Fruit fly (Drosophila melanogaster) whole organism, embryonic: ENCODE measurements around the gene CG7634.

Source experiments
- Adf1 ChIP-seq: fragments of 200-800 bp; sonication (Bioruptor generic); IDR thresholded peaks from 2 replicates; pipeline ENCODE4 v1.3.6; 2022; ENCODE audit warnings: missing biosample characterization, missing genetic modification characterization
- Awh ChIP-seq: fragments of 200-800 bp; sonication (Bioruptor generic); IDR thresholded peaks from 2 replicates; pipeline ENCODE4, ENCODE4 v1.3.6; 2022; ENCODE audit warnings: missing biosample characterization, missing genetic modification characterization
- CG11696 ChIP-seq: fragments of 200-800 bp; sonication (Bioruptor generic); IDR thresholded peaks from 2 replicates; pipeline ENCODE4 v1.3.6; 2022; ENCODE audit warnings: missing biosample characterization, missing genetic modification characterization
- CG12236 ChIP-seq: fragments of 200-800 bp; sonication (Bioruptor generic); optimal IDR thresholded peaks from 2 replicates; lab custom pipeline; 2016; ENCODE audit warnings: missing biosample characterization, missing genetic modification characterization
- CG12659 ChIP-seq: fragments of 200-800 bp; sonication (Bioruptor generic); optimal IDR thresholded peaks from 3 replicates; lab custom pipeline; 2017; ENCODE audit warnings: mild to moderate bottlenecking, missing biosample characterization, missing genetic modification reagents, missing genetic modification characterization
- CG14050 ChIP-seq: fragments of 200-800 bp; sonication (Bioruptor generic); IDR thresholded peaks from 3 replicates; pipeline ENCODE4 v1.3.6; 2022; ENCODE audit warnings: missing biosample characterization, missing genetic modification characterization
- CG18262 ChIP-seq: fragments of 200-800 bp; optimal IDR thresholded peaks from 3 replicates; lab custom pipeline; 2019; ENCODE audit warnings: missing biosample characterization, mild to moderate bottlenecking, missing genetic modification characterization, moderate library complexity
- CG2116 ChIP-seq: fragments of 200-800 bp; sonication (Bioruptor generic); optimal IDR thresholded peaks from 3 replicates; lab custom pipeline; 2018; ENCODE audit warnings: missing biosample characterization, mild to moderate bottlenecking, missing genetic modification characterization
- CG3163 ChIP-seq: fragments of 200-800 bp; sonication (Bioruptor generic); optimal IDR thresholded peaks from 3 replicates; lab custom pipeline; 2016; ENCODE audit warnings: missing biosample characterization, missing genetic modification characterization
- CG33557 ChIP-seq: fragments of 200-800 bp; sonication (Bioruptor generic); optimal IDR thresholded peaks from 2 replicates; lab custom pipeline; 2019; ENCODE audit warnings: missing biosample characterization, mild to moderate bottlenecking, missing genetic modification characterization, moderate library complexity
- CG4282 ChIP-seq: fragments of 200-800 bp; sonication (Bioruptor generic); optimal IDR thresholded peaks from 2 replicates; lab custom pipeline; 2016; ENCODE audit warnings: missing biosample characterization, missing genetic modification characterization
- CG4617 ChIP-seq: fragments of 200-800 bp; sonication (Bioruptor generic); optimal IDR thresholded peaks from 3 replicates; lab custom pipeline; 2016; ENCODE audit warnings: missing biosample characterization, missing genetic modification characterization, borderline replicate concordance
- CG6854 ChIP-seq: fragments of 200-800 bp; sonication (Bioruptor generic); optimal IDR thresholded peaks from 3 replicates; lab custom pipeline; 2017; ENCODE audit warnings: missing biosample characterization, mild to moderate bottlenecking, missing genetic modification characterization
- CG9609 ChIP-seq: fragments of 200-800 bp; sonication (Bioruptor generic); optimal IDR thresholded peaks from 3 replicates; lab custom pipeline; 2016; ENCODE audit warnings: missing biosample characterization, missing genetic modification characterization
- CHES-1-like ChIP-seq: fragments of 200-800 bp; sonication (Bioruptor generic); optimal IDR thresholded peaks from 2 replicates; lab custom pipeline; 2016; ENCODE audit warnings: missing biosample characterization, missing genetic modification characterization
- Camta ChIP-seq: fragments of 200-800 bp; sonication (Bioruptor generic); optimal IDR thresholded peaks from 2 replicates; lab custom pipeline; 2016; ENCODE audit warnings: missing biosample characterization, missing genetic modification characterization
- Dbx ChIP-seq: fragments of 200-800 bp; sonication (Bioruptor generic); IDR thresholded peaks from 3 replicates; pipeline ENCODE4 v1.3.6; 2022; ENCODE audit warnings: missing biosample characterization, missing genetic modification characterization
- E2f2 ChIP-seq: fragments of 200-800 bp; sonication (Bioruptor generic); IDR thresholded peaks from 2 replicates; pipeline ENCODE4 v1.3.6; 2022; ENCODE audit warnings: missing biosample characterization, missing genetic modification characterization
- ERR ChIP-seq: fragments of 200-800 bp; sonication (Bioruptor generic); optimal IDR thresholded peaks from 2 replicates; lab custom pipeline; 2016; ENCODE audit warnings: missing biosample characterization, missing genetic modification characterization
- Ets65A ChIP-seq: fragments of 200-800 bp; sonication (Bioruptor generic); peaks from one replicate; lab custom pipeline; 2016; ENCODE audit warnings: missing biosample characterization, missing genetic modification characterization
- Mad ChIP-seq: fragments of 200-800 bp; sonication (Bioruptor generic); optimal IDR thresholded peaks from 2 replicates; lab custom pipeline; 2016; ENCODE audit warnings: missing biosample characterization, missing genetic modification characterization
- Med ChIP-seq: fragments of 200-800 bp; sonication (Bioruptor generic); peaks from one replicate; lab custom pipeline; 2016; ENCODE audit warnings: missing biosample characterization, missing genetic modification characterization, mild to moderate bottlenecking, inconsistent platforms, moderate library complexity
- Opbp ChIP-seq: fragments of 200-800 bp; sonication (Bioruptor generic); IDR thresholded peaks from 3 replicates; pipeline ENCODE4 v1.3.6; 2022; ENCODE audit warnings: missing biosample characterization, missing genetic modification characterization; ENCODE audit not compliant: partially characterized antibody
- Optix ChIP-seq: fragments of 200-800 bp; sonication (Bioruptor generic); IDR thresholded peaks from 3 replicates; pipeline ENCODE4 v1.3.6; 2022; ENCODE audit warnings: missing biosample characterization, missing genetic modification characterization
- Ptx1 ChIP-seq: fragments of 200-800 bp; sonication (Bioruptor generic); IDR thresholded peaks from 2 replicates; pipeline ENCODE4 v1.3.6; 2022; ENCODE audit warnings: missing biosample characterization, missing genetic modification characterization
- Sry-δ ChIP-seq: fragments of 200-800 bp; sonication (Bioruptor generic); optimal IDR thresholded peaks from 2 replicates; lab custom pipeline; 2016; ENCODE audit warnings: missing biosample characterization, missing genetic modification characterization
- ac ChIP-seq: fragments of 200-800 bp; sonication (Bioruptor generic); optimal IDR thresholded peaks from 3 replicates; lab custom pipeline; 2017; ENCODE audit warnings: missing biosample characterization, mild to moderate bottlenecking, missing genetic modification characterization
- caup ChIP-seq: fragments of 200-800 bp; sonication (Bioruptor generic); optimal IDR thresholded peaks from 3 replicates; lab custom pipeline; 2017; ENCODE audit warnings: missing biosample characterization, mild to moderate bottlenecking, missing genetic modification characterization, moderate library complexity; ENCODE audit not compliant: severe bottlenecking
- da ChIP-seq: fragments of 200-800 bp; sonication (Bioruptor generic); optimal IDR thresholded peaks from 2 replicates; lab custom pipeline; 2016; ENCODE audit warnings: missing biosample characterization, missing genetic modification characterization
- en ChIP-seq: fragments of 200-800 bp; sonication (Bioruptor generic); optimal IDR thresholded peaks from 2 replicates; lab custom pipeline; 2016; ENCODE audit warnings: missing biosample characterization, missing genetic modification characterization
- h ChIP-seq: fragments of >200 bp; optimal IDR thresholded peaks from 2 replicates; lab custom pipeline; 2017
- hb ChIP-seq: fragments of 200-800 bp; sonication (Bioruptor generic); IDR thresholded peaks from 3 replicates; pipeline ENCODE4 v1.3.6; 2022; ENCODE audit warnings: missing biosample characterization, missing genetic modification characterization; ENCODE audit not compliant: partially characterized antibody
- her ChIP-seq: fragments of 200-800 bp; sonication (Bioruptor generic); optimal IDR thresholded peaks from 2 replicates; lab custom pipeline; 2016; ENCODE audit warnings: missing biosample characterization, missing genetic modification characterization
- ind ChIP-seq: fragments of 200-800 bp; sonication (Bioruptor generic); optimal IDR thresholded peaks from 3 replicates; lab custom pipeline; 2016; ENCODE audit warnings: missing biosample characterization, missing genetic modification characterization
- jing ChIP-seq: fragments of 200-800 bp; sonication (Bioruptor generic); optimal IDR thresholded peaks from 2 replicates; lab custom pipeline; 2018; ENCODE audit warnings: missing biosample characterization, mild to moderate bottlenecking, missing genetic modification characterization
- kay ChIP-seq: fragments of 200-800 bp; sonication (Bioruptor generic); optimal IDR thresholded peaks from 2 replicates; lab custom pipeline; 2016; ENCODE audit warnings: missing biosample characterization, missing genetic modification characterization
- knrl ChIP-seq: fragments of 200-800 bp; sonication (Bioruptor generic); IDR thresholded peaks from 3 replicates; pipeline ENCODE4 v1.3.6; 2022; ENCODE audit warnings: missing biosample characterization, missing genetic modification characterization; ENCODE audit not compliant: partially characterized antibody
- lbe ChIP-seq: fragments of 200-800 bp; sonication (Bioruptor generic); optimal IDR thresholded peaks from 2 replicates; lab custom pipeline; 2016; ENCODE audit warnings: missing biosample characterization, mild to moderate bottlenecking, missing genetic modification characterization
- nerfin-2 ChIP-seq: fragments of 200-800 bp; sonication (Bioruptor generic); IDR thresholded peaks from 2 replicates; pipeline ENCODE4 v1.3.6; 2022; ENCODE audit warnings: missing biosample characterization, missing genetic modification characterization; ENCODE audit not compliant: partially characterized antibody
- pb ChIP-seq: fragments of 200-800 bp; sonication (Bioruptor generic); optimal IDR thresholded peaks from 3 replicates; lab custom pipeline; 2016; ENCODE audit warnings: missing biosample characterization, missing genetic modification characterization
- pho ChIP-seq: fragments of 200-800 bp; sonication (Bioruptor generic); optimal IDR thresholded peaks from 2 replicates; lab custom pipeline; 2016; ENCODE audit warnings: missing biosample characterization, missing genetic modification characterization
- phol ChIP-seq: fragments of 200-800 bp; sonication (Bioruptor generic); optimal IDR thresholded peaks from 3 replicates; lab custom pipeline; 2018; ENCODE audit warnings: missing biosample characterization, mild to moderate bottlenecking, missing genetic modification characterization, moderate library complexity
- repo ChIP-seq: fragments of 200-800 bp; sonication (Bioruptor generic); optimal IDR thresholded peaks from 2 replicates; lab custom pipeline; 2016; ENCODE audit warnings: missing biosample characterization, missing genetic modification characterization
- sens ChIP-seq: fragments of 200-800 bp; sonication (Bioruptor generic); peaks from one replicate; lab custom pipeline; 2016; ENCODE audit warnings: missing biosample characterization, missing genetic modification characterization
- sob ChIP-seq: fragments of 200-800 bp; sonication (Bioruptor generic); IDR thresholded peaks from 2 replicates; pipeline ENCODE4 v1.3.6; 2022; ENCODE audit warnings: missing biosample characterization, missing genetic modification characterization
- ssp ChIP-seq: fragments of 200-800 bp; sonication (Bioruptor generic); IDR thresholded peaks from 2 replicates; pipeline ENCODE4 v1.3.6; 2022; ENCODE audit warnings: missing biosample characterization, missing genetic modification characterization
- tgo ChIP-seq: fragments of 200-800 bp; sonication (Bioruptor generic); IDR thresholded peaks from 3 replicates; pipeline ENCODE4 v1.3.6; 2022; ENCODE audit warnings: missing biosample characterization, missing genetic modification characterization
- wek ChIP-seq: fragments of 200-800 bp; sonication (Bioruptor generic); optimal IDR thresholded peaks from 3 replicates; lab custom pipeline; 2018; ENCODE audit warnings: missing biosample characterization, mild to moderate bottlenecking, missing genetic modification characterization, moderate library complexity

CG7634 gene

dm6 chr3L:21568848-21569372 is 3.7 kb downstream of the CG7634 start, which contains the start of the genes CRIF and SMC5 (continued):
- TF ChIP-seq sob (GFP tag; lab: Robert Waterston, UW) (0 out of 2 replicates have a peak, but pooled peaks have one; percentile 47), repo (peak; percentile 11), Dbx (GFP tag; lab: Robert Waterston, UW) (0 out of 3 replicates have a peak, but pooled peaks have one; percentile 45), CG12236 (GFP tag; lab: Kevin White, UChicago) (peak; percentile 29), Awh (GFP tag; lab: Robert Waterston, UW) (no peak; the same call in 1 of the 2 replicates), CHES-1-like (peak; percentile 65), CG3163 (GFP tag; lab: Kevin White, UChicago) (peak; percentile 34), sens (GFP tag; lab: Kevin White, UChicago) (peak; percentile 97), da (GFP tag; lab: Kevin White, UChicago) (peak; percentile 39), kay (peak; percentile 53), nerfin-2 (GFP tag; lab: Robert Waterston, UW) (no peak), CG18262 (tag; lab: Kevin White, UChicago) (peak; percentile 70), caup (GFP tag; lab: Kevin White, UChicago) (peak; percentile 22), Camta (GFP tag; lab: Kevin White, UChicago) (peak; percentile 54), CG4617 (GFP tag; lab: Kevin White, UChicago) (peak; percentile 68)

dm6 chr3L:21573831-21574230 is 8.6 kb downstream of the CG7634 start, which contains the start of gene EMC10:
Gene EMC10, plus strand, starts transcription at chr3L:21574131.
- no peak for TF ChIP-seq CG14050 (GFP tag; lab: Robert Waterston, UW)
- TF ChIP-seq, all 482 proteins: peak for 0

- TF ChIP-seq CG33557 (no peak), CG11696 (GFP tag; lab: Robert Waterston, UW) (no peak), sob (GFP tag; lab: Robert Waterston, UW) (no peak; the same call in 1 of the 2 replicates), Ptx1 (no peak), Med (GFP tag; lab: Kevin White, UChicago) (no peak), pho (GFP tag; lab: Kevin White, UChicago) (no peak), Sry-δ (GFP tag; lab: Kevin White, UChicago) (peak; percentile 27), her (GFP tag; lab: Kevin White, UChicago) (no peak), CG12659 (GFP tag; lab: Kevin White, UChicago) (peak; percentile 4), tgo (GFP tag; lab: Robert Waterston, UW) (no peak), en (GFP tag; lab: Kevin White, UChicago) (no peak), CG6854 (GFP tag; lab: Kevin White, UChicago) (no peak), Mad (GFP tag; lab: Kevin White, UChicago) (no peak), Ets65A (GFP tag; lab: Kevin White, UChicago) (no peak), hb (GFP tag; lab: Robert Waterston, UW) (no peak), jing (no peak), Adf1 (GFP tag; lab: Robert Waterston, UW) (no peak), ind (GFP tag; lab: Kevin White, UChicago) (no peak), lbe (GFP tag; lab: Kevin White, UChicago) (no peak), CG2116 (GFP tag; lab: Kevin White, UChicago) (peak; percentile 2), CG9609 (no peak), Opbp (GFP tag; lab: Robert Waterston, UW) (peak; percentile 28; the same call in 1 of the 3 replicates), h (lab: Kevin White, UChicago) (no peak), ac (GFP tag; lab: Kevin White, UChicago) (no peak), pb (no peak), CHES-1-like (no peak), ERR (GFP tag; lab: Kevin White, UChicago) (no peak), phol (tag; lab: Kevin White, UChicago) (peak; percentile 2), knrl (GFP tag; lab: Robert Waterston, UW) (0 out of 3 replicates have a peak, but pooled peaks have one; percentile 10), ssp (peak; percentile 43; the same call in 1 of the 2 replicates), wek (GFP tag; lab: Kevin White, UChicago) (peak; percentile 95), Optix (0 out of 3 replicates have a peak, but pooled peaks have one; percentile 14), E2f2 (GFP tag; lab: Robert Waterston, UW) (peak; percentile 44), CG4282 (GFP tag; lab: Kevin White, UChicago) (no peak)
Observed at dm6 chr3L:21574296-21574745, 9.1 kb downstream of the CG7634 start.
